Worm (Caenorhabditis elegans) whole organism, L1 larva: ENCODE data around the gene F44E5.1.

Experiments
- C04F5.9 ChIP-seq: sonication (generic microtip); optimal IDR thresholded peaks from 2 replicates; lab custom pipeline; 2016; ENCODE audit warnings: missing genetic modification characterization, missing compliant biosample characterization
- ama-1 ChIP-seq: fragments of 150-350 bp; optimal IDR thresholded peaks from 2 replicates; lab custom pipeline; 2014
- ces-1 ChIP-seq: fragments of 150-350 bp; optimal IDR thresholded peaks from 2 replicates; lab custom pipeline; 2014; ENCODE audit warnings: missing biosample characterization, missing genetic modification reagents, missing genetic modification characterization
- egl-27 ChIP-seq, 2 experiments: fragments of 150-350 bp in 1 of 2; sonication (generic microtip); optimal IDR thresholded peaks; 3 replicates each; lab custom pipeline; 2017 to 2018; ENCODE audit warnings: missing biosample characterization in 2 of 2, missing genetic modification characterization in 2 of 2, missing genetic modification reagents in 2 of 2
- fkh-10 ChIP-seq: sonication (generic microtip); optimal IDR thresholded peaks from 2 replicates; lab custom pipeline; 2017; ENCODE audit warnings: missing biosample characterization, missing genetic modification reagents, missing genetic modification characterization
- lin-39 ChIP-seq: fragments of 150-350 bp; optimal IDR thresholded peaks from 2 replicates; lab custom pipeline; 2014; ENCODE audit warnings: missing biosample characterization, missing genetic modification reagents, missing genetic modification characterization
- nhr-71 ChIP-seq: sonication (generic microtip); optimal IDR thresholded peaks from 2 replicates; lab custom pipeline; 2016; ENCODE audit warnings: mild to moderate bottlenecking, missing genetic modification characterization, moderate library complexity, missing compliant biosample characterization
- snpc-4 ChIP-seq: fragments of 150-350 bp; optimal IDR thresholded peaks from 2 replicates; lab custom pipeline; 2014; ENCODE audit warnings: missing biosample characterization, missing genetic modification characterization
- ztf-4 ChIP-seq: fragments of 150-350 bp; optimal IDR thresholded peaks from 2 replicates; lab custom pipeline; 2014; ENCODE audit warnings: missing biosample characterization, missing genetic modification characterization

DNA sequence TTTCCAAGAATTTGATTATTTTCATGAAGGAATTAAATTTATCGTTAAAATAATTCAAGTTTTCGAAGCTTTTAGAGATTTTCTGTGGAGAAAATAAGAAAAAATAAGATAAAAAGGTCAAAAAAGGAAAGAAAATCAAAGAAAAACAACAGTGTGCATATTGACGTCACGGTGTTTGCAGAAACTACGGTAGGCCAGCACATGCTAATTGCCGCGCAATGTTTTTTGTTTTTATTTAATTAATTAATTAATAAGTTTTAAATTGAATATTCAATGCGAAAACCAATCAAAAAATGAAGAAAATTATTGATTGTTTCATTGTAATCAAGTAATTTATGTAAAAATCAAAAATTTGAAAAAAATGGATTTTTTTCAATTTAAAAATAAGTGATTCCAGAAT lies 26.5 kb downstream of the F44E5.1 start:
- TF ChIP-seq egl-27 (tag; optimal IDR thresholded peaks at IDR 0.05; lab: Kevin White, UChicago) (no peak), ama-1 (lab: Kevin White, UChicago) (no peak), lin-39 (tag; lab: Kevin White, UChicago) (no peak), ces-1 (no peak), ztf-4 (tag; lab: Kevin White, UChicago) (no peak), fkh-10 (GFP tag; lab: Kevin White, UChicago) (no peak), nhr-71 (tag; lab: Kevin White, UChicago) (no peak), snpc-4 (tag; lab: Kevin White, UChicago) (no peak), C04F5.9 (tag; lab: Kevin White, UChicago) (no peak)
